Fruit fly (Drosophila melanogaster) whole organism, embryonic: ENCODE data around the gene CG13409.

Experiments used
- Abd-B ChIP-seq: fragments of 200-800 bp; sonication (Bioruptor generic); optimal IDR thresholded peaks from 2 replicates; lab custom pipeline; 2018; ENCODE audit warnings: missing biosample characterization, mild to moderate bottlenecking, missing genetic modification characterization, moderate library complexity
- Aef1 ChIP-seq: fragments of 200-800 bp; sonication (Bioruptor generic); IDR thresholded peaks from 3 replicates; pipeline ENCODE4 v1.3.6; 2022; ENCODE audit warnings: missing biosample characterization, missing genetic modification characterization
- Atf3 ChIP-seq: fragments of 200-800 bp; sonication (Bioruptor generic); optimal IDR thresholded peaks from 3 replicates; lab custom pipeline; 2016; ENCODE audit warnings: missing biosample characterization, missing genetic modification characterization
- CG14710 ChIP-seq: fragments of 200-800 bp; sonication (Bioruptor generic); optimal IDR thresholded peaks from 3 replicates; lab custom pipeline; 2019; ENCODE audit warnings: missing biosample characterization, mild to moderate bottlenecking, missing genetic modification characterization, moderate library complexity
- CG15073 ChIP-seq: fragments of 200-800 bp; sonication (Bioruptor generic); optimal IDR thresholded peaks from 2 replicates; lab custom pipeline; 2016; ENCODE audit warnings: missing biosample characterization, missing genetic modification characterization
- CG1529 ChIP-seq: fragments of 200-800 bp; sonication (Bioruptor generic); optimal IDR thresholded peaks from 3 replicates; lab custom pipeline; 2018; ENCODE audit warnings: missing biosample characterization, missing genetic modification characterization
- CG15514 ChIP-seq: fragments of 200-800 bp; sonication (Bioruptor generic); optimal IDR thresholded peaks from 3 replicates; lab custom pipeline; 2017; ENCODE audit warnings: missing biosample characterization, missing genetic modification characterization, mild to moderate bottlenecking, moderate library complexity, missing genetic modification reagents
- CG15601 ChIP-seq: fragments of 200-800 bp; sonication (Bioruptor generic); optimal IDR thresholded peaks from 3 replicates; lab custom pipeline; 2019; ENCODE audit warnings: missing biosample characterization, mild to moderate bottlenecking, missing genetic modification characterization, moderate library complexity
- CG1603 ChIP-seq: fragments of 200-800 bp; sonication (Bioruptor generic); optimal IDR thresholded peaks from 2 replicates; lab custom pipeline; 2019; ENCODE audit warnings: missing biosample characterization, mild to moderate bottlenecking, missing genetic modification characterization, moderate library complexity
- CG17829 ChIP-seq: fragments of 200-800 bp; optimal IDR thresholded peaks from 2 replicates; lab custom pipeline; 2019; ENCODE audit warnings: missing biosample characterization, mild to moderate bottlenecking, missing genetic modification characterization, moderate library complexity
- CG2116 ChIP-seq: fragments of 200-800 bp; sonication (Bioruptor generic); optimal IDR thresholded peaks from 3 replicates; lab custom pipeline; 2018; ENCODE audit warnings: missing biosample characterization, mild to moderate bottlenecking, missing genetic modification characterization
- CG31224 ChIP-seq: fragments of 200-800 bp; sonication (Bioruptor generic); IDR thresholded peaks from 2 replicates; pipeline ENCODE4 v1.3.6; 2022; ENCODE audit warnings: missing biosample characterization, missing genetic modification characterization
- CG32767 ChIP-seq: fragments of 200-800 bp; sonication (Bioruptor generic); IDR thresholded peaks from 2 replicates; pipeline ENCODE4 v1.3.6; 2022; ENCODE audit warnings: missing biosample characterization, missing genetic modification characterization
- CG3407 ChIP-seq: fragments of 200-800 bp; sonication (Bioruptor generic); optimal IDR thresholded peaks from 2 replicates; lab custom pipeline; 2018; ENCODE audit warnings: missing biosample characterization, mild to moderate bottlenecking, missing genetic modification characterization
- CG4730 ChIP-seq: fragments of 200-800 bp; sonication (Bioruptor generic); IDR thresholded peaks from 2 replicates; pipeline ENCODE4 v1.3.6; 2022; ENCODE audit warnings: missing biosample characterization, missing genetic modification characterization
- CG6765 ChIP-seq: fragments of 200-800 bp; sonication (Bioruptor generic); optimal IDR thresholded peaks from 3 replicates; lab custom pipeline; 2017; ENCODE audit warnings: missing biosample characterization, mild to moderate bottlenecking, missing genetic modification characterization
- CG7556 ChIP-seq: fragments of 200-800 bp; sonication (Bioruptor generic); optimal IDR thresholded peaks from 2 replicates; lab custom pipeline; 2017; ENCODE audit warnings: missing biosample characterization, mild to moderate bottlenecking, missing genetic modification characterization
- CG8359 ChIP-seq: fragments of 200-800 bp; sonication (Bioruptor generic); optimal IDR thresholded peaks from 2 replicates; lab custom pipeline; 2017; ENCODE audit warnings: missing biosample characterization, mild to moderate bottlenecking, missing genetic modification characterization, borderline replicate concordance
- CG8765 ChIP-seq: fragments of 200-800 bp; sonication (Bioruptor generic); IDR thresholded peaks from 2 replicates; pipeline ENCODE4 v1.3.6; 2022; ENCODE audit warnings: missing biosample characterization, missing genetic modification characterization
- CG9932 ChIP-seq: fragments of 200-800 bp; sonication (Bioruptor generic); IDR thresholded peaks from 2 replicates; pipeline ENCODE4 v1.3.6; 2022; ENCODE audit warnings: missing biosample characterization, missing genetic modification characterization
- CTCF ChIP-seq: fragments of 200-800 bp; sonication (Bioruptor generic); optimal IDR thresholded peaks from 2 replicates; lab custom pipeline; 2017; ENCODE audit warnings: missing biosample characterization, mild to moderate bottlenecking, missing genetic modification characterization, moderate library complexity
- Dll ChIP-seq: fragments of 200-800 bp; sonication (Bioruptor generic); IDR thresholded peaks from 4 replicates; pipeline ENCODE4 v1.3.6; 2022; ENCODE audit warnings: missing biosample characterization, missing genetic modification characterization; ENCODE audit not compliant: partially characterized antibody
- E2f1 ChIP-seq: fragments of 200-800 bp; sonication (Bioruptor generic); IDR thresholded peaks from 2 replicates; pipeline ENCODE4 v1.3.6; 2022; ENCODE audit warnings: missing biosample characterization, missing genetic modification characterization
- MBD-R2 ChIP-seq: fragments of 200-800 bp; sonication (Bioruptor generic); IDR thresholded peaks from 2 replicates; pipeline ENCODE4 v1.3.6; 2022; ENCODE audit warnings: missing biosample characterization, missing genetic modification characterization
- Max ChIP-seq: fragments of 200-800 bp; sonication (Bioruptor generic); optimal IDR thresholded peaks from 2 replicates; lab custom pipeline; 2016; ENCODE audit warnings: missing biosample characterization, mild to moderate bottlenecking, missing genetic modification characterization
- NK7.1 ChIP-seq: fragments of 200-800 bp; sonication (Bioruptor generic); optimal IDR thresholded peaks from 3 replicates; lab custom pipeline; 2016; ENCODE audit warnings: missing biosample characterization, missing genetic modification characterization
- Nf-YC ChIP-seq: fragments of 200-800 bp; optimal IDR thresholded peaks from 3 replicates; lab custom pipeline; 2019; ENCODE audit warnings: missing biosample characterization, mild to moderate bottlenecking, missing genetic modification characterization, moderate library complexity
- Opbp ChIP-seq: fragments of 200-800 bp; sonication (Bioruptor generic); IDR thresholded peaks from 3 replicates; pipeline ENCODE4 v1.3.6; 2022; ENCODE audit warnings: missing biosample characterization, missing genetic modification characterization; ENCODE audit not compliant: partially characterized antibody
- Scr ChIP-seq: fragments of 200-800 bp; sonication (Bioruptor generic); IDR thresholded peaks from 2 replicates; pipeline ENCODE4 v1.3.6; 2022; ENCODE audit warnings: missing biosample characterization, missing genetic modification characterization; ENCODE audit not compliant: partially characterized antibody
- Sox102F ChIP-seq: fragments of 200-800 bp; sonication (Bioruptor generic); optimal IDR thresholded peaks from 2 replicates; lab custom pipeline; 2018; ENCODE audit warnings: missing biosample characterization, mild to moderate bottlenecking, missing genetic modification characterization, moderate library complexity
- Taf1 ChIP-seq: fragments of 200-800 bp; sonication (Bioruptor generic); IDR thresholded peaks from 2 replicates; pipeline ENCODE4 v1.3.6; 2022; ENCODE audit warnings: missing biosample characterization, missing genetic modification characterization
- ase ChIP-seq: fragments of 200-800 bp; sonication (Bioruptor generic); IDR thresholded peaks from 3 replicates; pipeline ENCODE4 v1.3.6; 2022; ENCODE audit warnings: missing biosample characterization, missing genetic modification characterization
- cato ChIP-seq: fragments of 200-800 bp; sonication (Bioruptor generic); optimal IDR thresholded peaks from 2 replicates; lab custom pipeline; 2016; ENCODE audit warnings: missing biosample characterization, missing genetic modification characterization, borderline replicate concordance
- caup ChIP-seq: fragments of 200-800 bp; sonication (Bioruptor generic); optimal IDR thresholded peaks from 3 replicates; lab custom pipeline; 2017; ENCODE audit warnings: missing biosample characterization, mild to moderate bottlenecking, missing genetic modification characterization, moderate library complexity; ENCODE audit not compliant: severe bottlenecking
- chif ChIP-seq, 2 experiments: fragments of 200-800 bp; sonication (Bioruptor generic); optimal IDR thresholded peaks; 3 replicates each; lab custom pipeline; 2016; ENCODE audit warnings: missing biosample characterization in 2 of 2, missing genetic modification characterization in 2 of 2
- corto ChIP-seq: fragments of 200-800 bp; sonication (Bioruptor generic); optimal IDR thresholded peaks from 2 replicates; lab custom pipeline; 2016; ENCODE audit warnings: missing biosample characterization, mild to moderate bottlenecking, missing genetic modification characterization, moderate library complexity
- dan ChIP-seq: fragments of 200-800 bp; sonication (Bioruptor generic); IDR thresholded peaks from 2 replicates; pipeline ENCODE4 v1.3.6; 2022; ENCODE audit warnings: missing biosample characterization, missing genetic modification characterization
- en ChIP-seq: fragments of 200-800 bp; sonication (Bioruptor generic); optimal IDR thresholded peaks from 2 replicates; lab custom pipeline; 2016; ENCODE audit warnings: missing biosample characterization, missing genetic modification characterization
- fu2 ChIP-seq: fragments of 200-800 bp; sonication (Bioruptor generic); optimal IDR thresholded peaks from 2 replicates; lab custom pipeline; 2016; ENCODE audit warnings: missing biosample characterization, missing genetic modification characterization
- gfzf ChIP-seq: fragments of 200-800 bp; sonication (Bioruptor generic); optimal IDR thresholded peaks from 2 replicates; lab custom pipeline; 2016; ENCODE audit warnings: missing biosample characterization, mild to moderate bottlenecking, missing genetic modification characterization, moderate library complexity
- hbn ChIP-seq: fragments of 200-800 bp; sonication (Bioruptor generic); IDR thresholded peaks from 2 replicates; pipeline ENCODE4 v1.3.6; 2022; ENCODE audit warnings: missing biosample characterization, missing genetic modification characterization; ENCODE audit not compliant: partially characterized antibody
- hkb ChIP-seq, 2 experiments: fragments of 200-800 bp in 1 of 2; fragments of >200 bp in 1 of 2; sonication (Bioruptor generic) in 1 of 2; IDR thresholded peaks in 1 of 2; optimal IDR thresholded peaks in 1 of 2; 2 replicates each; pipeline versions ENCODE4 v1.3.6 to Lab custom; 2017 to 2022; ENCODE audit warnings: missing biosample characterization in 1 of 2, missing genetic modification characterization in 1 of 2
- insv ChIP-seq, 2 experiments: fragments of 200-800 bp; sonication (Bioruptor generic); optimal IDR thresholded peaks; 3 replicates each; lab custom pipeline; 2016 to 2018; ENCODE audit warnings: missing biosample characterization in 2 of 2, missing genetic modification characterization in 2 of 2
- kah ChIP-seq: fragments of 200-800 bp; sonication (Bioruptor generic); optimal IDR thresholded peaks from 2 replicates; lab custom pipeline; 2018; ENCODE audit warnings: missing biosample characterization, mild to moderate bottlenecking, missing genetic modification characterization
- knrl ChIP-seq: fragments of 200-800 bp; sonication (Bioruptor generic); IDR thresholded peaks from 3 replicates; pipeline ENCODE4 v1.3.6; 2022; ENCODE audit warnings: missing biosample characterization, missing genetic modification characterization; ENCODE audit not compliant: partially characterized antibody
- odd ChIP-seq: fragments of 200-800 bp; sonication (Bioruptor generic); optimal IDR thresholded peaks from 2 replicates; lab custom pipeline; 2017; ENCODE audit warnings: missing biosample characterization, mild to moderate bottlenecking, missing genetic modification characterization
- phol ChIP-seq: fragments of 200-800 bp; sonication (Bioruptor generic); optimal IDR thresholded peaks from 3 replicates; lab custom pipeline; 2018; ENCODE audit warnings: missing biosample characterization, mild to moderate bottlenecking, missing genetic modification characterization, moderate library complexity
- pzg ChIP-seq: fragments of 200-800 bp; sonication (Bioruptor generic); optimal IDR thresholded peaks from 3 replicates; lab custom pipeline; 2018; ENCODE audit warnings: missing biosample characterization, mild to moderate bottlenecking, missing genetic modification characterization, moderate library complexity
- stc ChIP-seq: fragments of 200-800 bp; sonication (Bioruptor generic); IDR thresholded peaks from 2 replicates; pipeline ENCODE4 v1.3.6; 2022; ENCODE audit warnings: missing biosample characterization, missing genetic modification characterization
- zen2 ChIP-seq: fragments of 200-800 bp; sonication (Bioruptor generic); IDR thresholded peaks from 3 replicates; pipeline ENCODE4 v1.3.6; 2022; ENCODE audit warnings: missing biosample characterization, missing genetic modification characterization; ENCODE audit not compliant: partially characterized antibody

The CG13409 gene

dm6 chr3R:22039480-22039879 lies 7.8 kb upstream of the CG13409 start (continued):
- no peak; the same call in 2 of the 3 replicates for TF ChIP-seq Aef1 (GFP tag; lab: Robert Waterston, UW)
- no peak for TF ChIP-seq Opbp (GFP tag; lab: Robert Waterston, UW)
- TF ChIP-seq Taf1 (GFP tag; lab: Robert Waterston, UW), result no peak
- TF ChIP-seq Max (GFP tag; lab: Kevin White, UChicago), result peak; percentile 15
- TF ChIP-seq Nf-YC (tag; lab: Kevin White, UChicago), result no peak
- TF ChIP-seq phol (tag; lab: Kevin White, UChicago), result peak; percentile 39
- no peak for TF ChIP-seq kah (GFP tag; lab: Kevin White, UChicago)
- peak; percentile 72; the same call in 2 of the 3 replicates for TF ChIP-seq ase
- TF ChIP-seq E2f1 (GFP tag; lab: Robert Waterston, UW), result peak; percentile 53
- TF ChIP-seq CTCF (GFP tag; lab: Kevin White, UChicago), result no peak
- no peak for TF ChIP-seq CG1603 (tag; lab: Kevin White, UChicago)
- peak; percentile 43 for TF ChIP-seq CG1529 (GFP tag; lab: Kevin White, UChicago)
- TF ChIP-seq odd, result no peak
- TF ChIP-seq corto, result no peak
- no peak for TF ChIP-seq CG8359 (GFP tag; lab: Kevin White, UChicago)
- peak; percentile 9 for TF ChIP-seq Abd-B (GFP tag; lab: Kevin White, UChicago)
- no peak for TF ChIP-seq CG9932
- TF ChIP-seq CG15073 (GFP tag; lab: Kevin White, UChicago), result no peak
- TF ChIP-seq Atf3 (GFP tag; lab: Kevin White, UChicago), result no peak
- peak; percentile 33 for TF ChIP-seq CG17829 (tag; lab: Kevin White, UChicago)
- no peak for TF ChIP-seq en (GFP tag; lab: Kevin White, UChicago)
- TF ChIP-seq NK7.1 (GFP tag; lab: Kevin White, UChicago), result no peak
- peak; percentile 45 for TF ChIP-seq CG7556 (GFP tag; lab: Kevin White, UChicago)
- peak; percentile 32 for TF ChIP-seq CG15601
- TF ChIP-seq CG32767 (GFP tag; lab: Robert Waterston, UW), result peak; percentile 65
- TF ChIP-seq hkb (optimal IDR thresholded peaks at IDR 0.05; lab: Kevin White, UChicago), result no peak
- TF ChIP-seq hkb (GFP tag; IDR thresholded peaks at IDR 0.05; lab: Robert Waterston, UW), result peak; percentile 83
- no peak for TF ChIP-seq dan
- TF ChIP-seq CG4730, result peak; percentile 54
- peak in 1 of 2 experiments; percentile 9 for TF ChIP-seq chif (GFP tag; optimal IDR thresholded peaks at IDR 0.05; lab: Kevin White, UChicago)
- no peak for TF ChIP-seq fu2 (GFP tag; lab: Kevin White, UChicago)
- peak; percentile 82 for TF ChIP-seq stc (GFP tag; lab: Robert Waterston, UW)
- peak; percentile 43; the same call in 1 of the 2 replicates for TF ChIP-seq CG31224
- no peak for TF ChIP-seq Sox102F (GFP tag; lab: Kevin White, UChicago)
- peak; percentile 33; the same call in 1 of the 2 replicates for TF ChIP-seq CG8765 (GFP tag; lab: Robert Waterston, UW)

DNA sequence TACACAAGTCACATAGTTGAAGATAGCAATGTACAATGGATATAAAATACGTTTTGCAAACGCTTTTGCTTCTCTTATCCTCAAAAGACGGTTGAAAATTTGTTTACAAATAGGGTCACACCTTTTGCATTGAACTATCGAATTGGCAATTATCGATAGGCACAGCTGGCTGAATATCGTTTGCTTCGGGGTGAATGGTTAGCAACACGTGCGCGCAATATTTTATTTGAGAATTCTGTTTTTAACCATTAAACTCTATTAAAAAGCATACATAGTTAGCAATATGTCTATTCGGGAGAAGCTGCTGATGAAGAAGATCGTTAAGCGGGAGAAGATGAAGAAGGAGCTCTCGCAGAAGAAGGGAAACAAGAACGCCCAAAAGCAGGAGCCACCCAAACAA lies 3.9 kb upstream of the CG13409 start:
- no peak for TF ChIP-seq CG6765 (GFP tag; lab: Kevin White, UChicago)
- TF ChIP-seq cato, result no peak
- TF ChIP-seq zen2, result peak; percentile 81
- peak; percentile 60 for TF ChIP-seq pzg (GFP tag; lab: Kevin White, UChicago)
- peak; percentile 73 for TF ChIP-seq Dll
- TF ChIP-seq CG14710 (tag; lab: Kevin White, UChicago), result peak; percentile 69
- TF ChIP-seq MBD-R2 (GFP tag; lab: Robert Waterston, UW), result peak; percentile 77
- peak; percentile 4 for TF ChIP-seq CG15514 (GFP tag; lab: Kevin White, UChicago)
- peak; percentile 66 for TF ChIP-seq gfzf (GFP tag; lab: Kevin White, UChicago)
- peak; percentile 13 for TF ChIP-seq CG17829 (tag; lab: Kevin White, UChicago)
- TF ChIP-seq CG3407 (GFP tag; lab: Kevin White, UChicago), result no peak
- peak; percentile 75; the same call in 2 of the 3 replicates for TF ChIP-seq knrl (GFP tag; lab: Robert Waterston, UW)
- TF ChIP-seq hbn, result peak; percentile 73
- TF ChIP-seq Scr, result peak; percentile 77
- peak; percentile 82 for TF ChIP-seq CG2116 (GFP tag; lab: Kevin White, UChicago)
- no peak for TF ChIP-seq caup (GFP tag; lab: Kevin White, UChicago)
- peak in 1 of 2 experiments; percentile 82 for TF ChIP-seq insv (GFP tag; optimal IDR thresholded peaks at IDR 0.05; lab: Kevin White, UChicago)
